Worm (Caenorhabditis elegans) whole organism, L4 larva: Measurements from ENCODE around the gene mdt-26.

ENCODE experiments used
- cey-2 ChIP-seq: sonication (generic microtip); optimal IDR thresholded peaks from 3 replicates; lab custom pipeline; 2017; ENCODE audit warnings: missing genetic modification characterization, mild to moderate bottlenecking, missing compliant biosample characterization, antibody characterized with exemption, borderline replicate concordance; ENCODE audit not compliant: insufficient read depth
- dve-1 ChIP-seq: sonication (generic microtip); optimal IDR thresholded peaks from 2 replicates; lab custom pipeline; 2017; ENCODE audit warnings: antibody characterized with exemption, mild to moderate bottlenecking, missing genetic modification characterization, missing compliant biosample characterization; ENCODE audit not compliant: insufficient read depth
- hmg-1.1 ChIP-seq: fragments of 200-800 bp; sonication (Bioruptor generic); IDR thresholded peaks from 2 replicates; pipeline ENCODE4 v1.3.6; 2022; ENCODE audit warnings: missing genetic modification reagents, missing genetic modification characterization, missing compliant biosample characterization
- mep-1 ChIP-seq: fragments of 150-350 bp; sonication (generic microtip); optimal IDR thresholded peaks from 3 replicates; lab custom pipeline; 2014; ENCODE audit warnings: missing biosample characterization, missing genetic modification characterization
- snpc-1.2 ChIP-seq: fragments of 200-800 bp; sonication (Bioruptor generic); IDR thresholded peaks from 2 replicates; pipeline ENCODE4 v1.3.6; 2022; ENCODE audit warnings: missing genetic modification reagents, missing genetic modification characterization, missing compliant biosample characterization
- zfp-2 ChIP-seq: sonication (generic microtip); optimal IDR thresholded peaks from 2 replicates; lab custom pipeline; 2016; ENCODE audit warnings: mild to moderate bottlenecking, missing genetic modification characterization, missing compliant biosample characterization

- no peak for TF ChIP-seq hmg-1.1 (GFP tag; lab: Robert Waterston, UW)
- no peak for TF ChIP-seq dve-1 (tag; lab: Kevin White, UChicago)
- no peak for TF ChIP-seq mep-1 (tag; lab: Kevin White, UChicago)
- TF ChIP-seq cey-2 (tag; lab: Kevin White, UChicago): no peak
- TF ChIP-seq zfp-2 (tag; lab: Kevin White, UChicago): no peak
- TF ChIP-seq snpc-1.2 (GFP tag; lab: Robert Waterston, UW): no peak
Measured at ce11 chrII:5654215-5654614, 6.8 kb upstream of the mdt-26 start, which contains the start of gene F59E12.1.
